Worm (Caenorhabditis elegans) whole organism, late embryonic: ENCODE data around the gene ZC262.7.

Source experiments
- C38D4.7 ChIP-seq: fragments of 200-800 bp; sonication (Bioruptor generic); optimal IDR thresholded peaks from 2 replicates; lab custom pipeline; 2018; ENCODE audit warnings: mild to moderate bottlenecking, missing genetic modification characterization, moderate library complexity, missing compliant biosample characterization
- Y22D7AL.16 ChIP-seq: sonication (generic microtip); optimal IDR thresholded peaks from 2 replicates; lab custom pipeline; 2016; ENCODE audit warnings: missing genetic modification characterization, missing compliant biosample characterization
- ama-1 ChIP-seq: fragments of 150-350 bp; optimal IDR thresholded peaks from 2 replicates; lab custom pipeline; 2014
- ceh-14 ChIP-seq: sonication (generic microtip); optimal IDR thresholded peaks from 2 replicates; lab custom pipeline; 2016; ENCODE audit warnings: missing genotype, missing genetic modification characterization, missing compliant biosample characterization
- ceh-18 ChIP-seq: sonication (generic microtip); optimal IDR thresholded peaks from 2 replicates; lab custom pipeline; 2016; ENCODE audit warnings: missing genetic modification characterization, missing compliant biosample characterization
- ceh-19 ChIP-seq: fragments of 200-800 bp; sonication (Bioruptor generic); optimal IDR thresholded peaks from 2 replicates; lab custom pipeline; 2018; ENCODE audit warnings: mild to moderate bottlenecking, missing genetic modification characterization, missing compliant biosample characterization
- ceh-34 ChIP-seq: sonication (generic microtip); optimal IDR thresholded peaks from 2 replicates; lab custom pipeline; 2016; ENCODE audit warnings: mild to moderate bottlenecking, missing genetic modification characterization, missing compliant biosample characterization
- ceh-6 ChIP-seq: fragments of 200-800 bp; sonication (Bioruptor generic); optimal IDR thresholded peaks from 2 replicates; lab custom pipeline; 2018; ENCODE audit warnings: mild to moderate bottlenecking, missing genetic modification characterization, missing compliant biosample characterization
- ceh-9 ChIP-seq: sonication (generic microtip); optimal IDR thresholded peaks from 2 replicates; lab custom pipeline; 2016; ENCODE audit warnings: mild to moderate bottlenecking, missing genetic modification characterization, inconsistent platforms, missing compliant biosample characterization
- dmd-4 ChIP-seq: sonication (generic microtip); optimal IDR thresholded peaks from 2 replicates; lab custom pipeline; 2016; ENCODE audit warnings: borderline replicate concordance, missing genetic modification characterization, missing compliant biosample characterization
- elt-2 ChIP-seq: sonication (generic microtip); optimal IDR thresholded peaks from 2 replicates; lab custom pipeline; 2016; ENCODE audit warnings: missing genetic modification reagents, missing genetic modification characterization, missing compliant biosample characterization
- ets-4 ChIP-seq: sonication (generic microtip); optimal IDR thresholded peaks from 2 replicates; lab custom pipeline; 2016; ENCODE audit warnings: missing genetic modification characterization, missing compliant biosample characterization
- fax-1 ChIP-seq: sonication (generic microtip); optimal IDR thresholded peaks from 2 replicates; lab custom pipeline; 2016; ENCODE audit warnings: missing genotype, missing genetic modification characterization, missing compliant biosample characterization
- fkh-10 ChIP-seq: fragments of 150-350 bp; optimal IDR thresholded peaks from 2 replicates; lab custom pipeline; 2014; ENCODE audit warnings: missing biosample characterization, missing genetic modification reagents, missing genetic modification characterization
- fkh-6 ChIP-seq: sonication (generic microtip); optimal IDR thresholded peaks from 2 replicates; lab custom pipeline; 2016; ENCODE audit warnings: missing genetic modification characterization, missing compliant biosample characterization
- gmeb-2 ChIP-seq: sonication (generic microtip); optimal IDR thresholded peaks from 2 replicates; lab custom pipeline; 2016; ENCODE audit warnings: missing genetic modification characterization, inconsistent platforms, missing compliant biosample characterization
- hlh-13 ChIP-seq: fragments of 200-800 bp; sonication (Bioruptor generic); optimal IDR thresholded peaks from 2 replicates; lab custom pipeline; 2018; ENCODE audit warnings: mild to moderate bottlenecking, missing genetic modification characterization, missing compliant biosample characterization
- lin-11 ChIP-seq: fragments of 200-800 bp; sonication (Bioruptor generic); optimal IDR thresholded peaks from 2 replicates; lab custom pipeline; 2018; ENCODE audit warnings: mild to moderate bottlenecking, missing genetic modification characterization, missing compliant biosample characterization
- madf-2 ChIP-seq: sonication (generic microtip); optimal IDR thresholded peaks from 2 replicates; lab custom pipeline; 2017; ENCODE audit warnings: missing genetic modification characterization, missing compliant biosample characterization
- mec-3 ChIP-seq: sonication (generic microtip); optimal IDR thresholded peaks from 2 replicates; lab custom pipeline; 2016; ENCODE audit warnings: borderline replicate concordance, missing genetic modification characterization, missing compliant biosample characterization
- nfya-1 ChIP-seq: sonication (generic microtip); optimal IDR thresholded peaks from 2 replicates; lab custom pipeline; 2017; ENCODE audit warnings: missing genetic modification characterization, mild to moderate bottlenecking, missing compliant biosample characterization, antibody characterized with exemption, moderate library complexity
- nhr-11 ChIP-seq: fragments of 150-350 bp; optimal IDR thresholded peaks from 2 replicates; lab custom pipeline; 2014; ENCODE audit warnings: missing biosample characterization, missing genetic modification characterization
- nhr-232 ChIP-seq: sonication (generic microtip); optimal IDR thresholded peaks from 2 replicates; lab custom pipeline; 2016; ENCODE audit warnings: missing genetic modification characterization, missing compliant biosample characterization
- npax-4 ChIP-seq: sonication (generic microtip); optimal IDR thresholded peaks from 2 replicates; lab custom pipeline; 2016; ENCODE audit warnings: missing genetic modification characterization, missing compliant biosample characterization
- pat-9 ChIP-seq: fragments of 200-800 bp; sonication (Bioruptor generic); optimal IDR thresholded peaks from 2 replicates; lab custom pipeline; 2018; ENCODE audit warnings: mild to moderate bottlenecking, missing genetic modification characterization, moderate library complexity, missing compliant biosample characterization
- pax-1 ChIP-seq: fragments of 150-350 bp; optimal IDR thresholded peaks from 2 replicates; lab custom pipeline; 2014; ENCODE audit warnings: missing biosample characterization, missing genetic modification characterization
- pha-2 ChIP-seq: sonication (generic microtip); optimal IDR thresholded peaks from 2 replicates; lab custom pipeline; 2017; ENCODE audit warnings: mild to moderate bottlenecking, missing genetic modification characterization, missing compliant biosample characterization
- ref-2 ChIP-seq: sonication (generic microtip); optimal IDR thresholded peaks from 2 replicates; lab custom pipeline; 2016; ENCODE audit warnings: missing genetic modification characterization, missing compliant biosample characterization
- sdc-2 ChIP-seq: sonication (generic microtip); optimal IDR thresholded peaks from 2 replicates; lab custom pipeline; 2016; ENCODE audit warnings: missing genotype, missing genetic modification characterization, missing compliant biosample characterization
- sox-2 ChIP-seq: fragments of 200-800 bp; sonication (Bioruptor generic); IDR thresholded peaks from 2 replicates; pipeline ENCODE4 v1.3.6; 2022; ENCODE audit warnings: missing genetic modification reagents, missing genetic modification characterization, missing compliant biosample characterization
- sox-4 ChIP-seq: sonication (generic microtip); optimal IDR thresholded peaks from 2 replicates; lab custom pipeline; 2017; ENCODE audit warnings: mild to moderate bottlenecking, missing genetic modification characterization, inconsistent platforms, missing compliant biosample characterization
- syd-9 ChIP-seq: sonication (generic microtip); optimal IDR thresholded peaks from 2 replicates; lab custom pipeline; 2016; ENCODE audit warnings: mild to moderate bottlenecking, missing genetic modification characterization, moderate library complexity, missing compliant biosample characterization
- tbx-2 ChIP-seq: sonication (generic microtip); optimal IDR thresholded peaks from 2 replicates; lab custom pipeline; 2016; ENCODE audit warnings: missing genetic modification characterization, missing compliant biosample characterization
- unc-3 ChIP-seq, 2 experiments: fragments of 200-800 bp in 1 of 2; sonication (Bioruptor generic) in 1 of 2; sonication (generic microtip) in 1 of 2; conservative IDR thresholded peaks in 1 of 2; optimal IDR thresholded peaks in 1 of 2; 2 replicates each; pipeline versions ENCODE4 v1.3.6 to Lab custom; 2016 to 2022; ENCODE audit warnings: missing compliant biosample characterization in 2 of 2, missing genetic modification characterization in 2 of 2, missing genetic modification reagents in 1 of 2
- unc-42 ChIP-seq: sonication (generic microtip); optimal IDR thresholded peaks from 2 replicates; lab custom pipeline; 2016; ENCODE audit warnings: missing genotype, missing genetic modification characterization, missing compliant biosample characterization
- unc-55 ChIP-seq: sonication (generic microtip); optimal IDR thresholded peaks from 2 replicates; lab custom pipeline; 2017; ENCODE audit warnings: missing biosample characterization, missing genetic modification reagents, missing genetic modification characterization
- zip-5 ChIP-seq: sonication (generic microtip); optimal IDR thresholded peaks from 2 replicates; lab custom pipeline; 2016; ENCODE audit warnings: missing genetic modification characterization, missing compliant biosample characterization
- ztf-16 ChIP-seq: sonication (generic microtip); optimal IDR thresholded peaks from 2 replicates; lab custom pipeline; 2017; ENCODE audit warnings: missing genetic modification characterization, missing compliant biosample characterization

The ZC262.7 gene

ce11 chrIII:8307356-8307755 is 36.8 kb downstream of the ZC262.7 start, which contains the start of the genes F10E9.7 and F10E9.5 (continued):
- TF ChIP-seq ceh-19 (GFP tag; lab: Kevin White, UChicago): no peak
- no peak for TF ChIP-seq npax-4 (tag; lab: Kevin White, UChicago)
- TF ChIP-seq sdc-2 (tag; lab: Kevin White, UChicago): no peak
- no peak for TF ChIP-seq C38D4.7 (GFP tag; lab: Kevin White, UChicago)
- peak; percentile 45 for TF ChIP-seq fax-1 (tag; lab: Kevin White, UChicago)
- TF ChIP-seq ref-2 (tag; lab: Kevin White, UChicago): peak; percentile 80
- TF ChIP-seq unc-3 (GFP tag; conservative IDR thresholded peaks at IDR 0.05; lab: Robert Waterston, UW): no peak
- peak; percentile 29 for TF ChIP-seq unc-3 (tag; optimal IDR thresholded peaks at IDR 0.05; lab: Kevin White, UChicago)
- no peak for TF ChIP-seq pax-1 (tag; lab: Kevin White, UChicago)
- peak; percentile 75 for TF ChIP-seq elt-2 (tag; lab: Kevin White, UChicago)
- TF ChIP-seq fkh-6 (tag; lab: Kevin White, UChicago): no peak
- TF ChIP-seq ceh-9 (tag; lab: Kevin White, UChicago): no peak
- TF ChIP-seq syd-9 (tag; lab: Kevin White, UChicago): no peak
- TF ChIP-seq nhr-11 (tag; lab: Kevin White, UChicago): no peak
- TF ChIP-seq ama-1 (lab: Kevin White, UChicago): no peak
- TF ChIP-seq nhr-232 (tag; lab: Kevin White, UChicago): no peak
- no peak for TF ChIP-seq sox-2 (GFP tag; lab: Robert Waterston, UW)
- no peak for TF ChIP-seq madf-2
- no peak for TF ChIP-seq pha-2

- no peak for TF ChIP-seq fkh-10 (GFP tag; lab: Kevin White, UChicago)
- no peak for TF ChIP-seq sox-4
- TF ChIP-seq pax-1 (tag; lab: Kevin White, UChicago): no peak
- TF ChIP-seq ztf-16 (tag; lab: Kevin White, UChicago): no peak
- TF ChIP-seq Y22D7AL.16 (tag; lab: Kevin White, UChicago): no peak
- no peak for TF ChIP-seq pat-9 (tag; lab: Kevin White, UChicago)
- no peak for TF ChIP-seq nhr-11 (tag; lab: Kevin White, UChicago)
- TF ChIP-seq nfya-1 (tag; lab: Kevin White, UChicago): no peak
- TF ChIP-seq ceh-34 (tag; lab: Kevin White, UChicago): no peak
- no peak for TF ChIP-seq C38D4.7 (GFP tag; lab: Kevin White, UChicago)
- TF ChIP-seq hlh-13 (GFP tag; lab: Kevin White, UChicago): no peak
- no peak for TF ChIP-seq gmeb-2
- no peak for TF ChIP-seq mec-3 (tag; lab: Kevin White, UChicago)
- TF ChIP-seq sdc-2 (tag; lab: Kevin White, UChicago): no peak
- no peak for TF ChIP-seq ceh-6 (GFP tag; lab: Kevin White, UChicago)
- no peak for TF ChIP-seq ets-4 (tag; lab: Kevin White, UChicago)
Observed at ce11 chrIII:8305816-8306215, 38.3 kb downstream of the ZC262.7 start.

- no peak for TF ChIP-seq pha-2
- TF ChIP-seq ceh-19 (GFP tag; lab: Kevin White, UChicago): no peak
- TF ChIP-seq ceh-9 (tag; lab: Kevin White, UChicago): no peak
- TF ChIP-seq ceh-14 (tag; lab: Kevin White, UChicago): no peak
- TF ChIP-seq ets-4 (tag; lab: Kevin White, UChicago): no peak
- TF ChIP-seq zip-5: no peak
- no peak for TF ChIP-seq sdc-2 (tag; lab: Kevin White, UChicago)
- no peak for TF ChIP-seq unc-55 (GFP tag; lab: Kevin White, UChicago)
- no peak for TF ChIP-seq syd-9 (tag; lab: Kevin White, UChicago)
- no peak for TF ChIP-seq nhr-11 (tag; lab: Kevin White, UChicago)
- TF ChIP-seq lin-11 (tag; lab: Kevin White, UChicago): no peak
- TF ChIP-seq ceh-18: no peak
- no peak for TF ChIP-seq dmd-4 (tag; lab: Kevin White, UChicago)
- TF ChIP-seq unc-42 (tag; lab: Kevin White, UChicago): no peak
- TF ChIP-seq sox-4: no peak
- TF ChIP-seq tbx-2: no peak
- no peak for TF ChIP-seq ceh-34 (tag; lab: Kevin White, UChicago)
Observed at ce11 chrIII:8305304-8305703, 38.8 kb downstream of the ZC262.7 start.
